Worm (Caenorhabditis elegans): Measurements from ENCODE around the gene nhr-129.

- TF ChIP-seq elt-3 (tag; optimal IDR thresholded peaks at IDR 0.05): no peak
- no peak for TF ChIP-seq ztf-11 (tag; optimal IDR thresholded peaks at IDR 0.05)
- no peak for TF ChIP-seq elt-1 (tag; optimal IDR thresholded peaks at IDR 0.05)
- TF ChIP-seq R02D3.7 (tag; optimal IDR thresholded peaks at IDR 0.05): no peak
- no peak for TF ChIP-seq unc-62 (GFP tag; optimal IDR thresholded peaks at IDR 0.05)
- TF ChIP-seq mdl-1 (tag; optimal IDR thresholded peaks at IDR 0.05): no peak
Observed at ce11 chrV:13356210-13356609, 25.4 kb upstream of the nhr-129 start.

Data from whole organism, L2 larva.